Worm (Caenorhabditis elegans) whole organism, L4/young adult: ENCODE results near the gene C06E1.9.
A peak's percentile ranks its signal among the peaks of the same experiment; 100 is the strongest.

ENCODE experiments used
- W03F9.2 ChIP-seq: fragments of 150-350 bp; optimal IDR thresholded peaks from 2 replicates; lab custom pipeline; 2014; ENCODE audit warnings: missing biosample characterization, missing genetic modification characterization
- dao-5 ChIP-seq: sonication (generic microtip); optimal IDR thresholded peaks from 2 replicates; lab custom pipeline; 2016; ENCODE audit warnings: missing genotype, missing genetic modification characterization, moderate library complexity, missing compliant biosample characterization
- him-1 ChIP-seq: sonication (generic microtip); optimal IDR thresholded peaks from 2 replicates; lab custom pipeline; 2016; ENCODE audit warnings: missing genotype, missing genetic modification reagents, missing genetic modification characterization, missing compliant biosample characterization

DNA sequence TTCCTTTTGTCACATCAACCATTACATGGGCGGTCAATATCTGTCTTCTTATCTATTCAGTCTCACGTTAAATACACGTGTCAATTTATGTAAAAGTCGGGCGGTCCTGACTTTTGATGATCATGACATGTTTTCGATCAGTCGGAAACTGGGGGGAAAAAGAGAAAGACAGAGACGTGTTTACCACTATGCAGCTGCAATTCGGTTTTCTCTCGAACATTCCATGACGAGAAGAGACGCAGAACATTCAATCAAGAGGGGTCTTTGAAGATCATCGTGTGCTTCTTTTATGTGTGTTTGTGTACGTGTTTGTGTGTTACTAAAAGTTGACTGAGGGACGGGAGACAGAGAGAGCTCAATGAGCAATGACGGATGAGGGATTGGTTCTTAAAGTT lies 48.8 kb upstream of the C06E1.9 start:
- TF ChIP-seq him-1 (tag; lab: Kevin White, UChicago), result peak; percentile 76
- peak; percentile 91 for TF ChIP-seq W03F9.2 (tag; lab: Kevin White, UChicago)
- no peak for TF ChIP-seq dao-5 (tag; lab: Kevin White, UChicago)
